Worm (Caenorhabditis elegans): ENCODE results near the gene srh-32.

ce11 chrV:17699659-17700058, 1.4 kb upstream of the srh-32 start, which contains the start of gene Y26G10.6:
- TF ChIP-seq T20F7.1 (GFP tag; optimal IDR thresholded peaks at IDR 0.05) (no peak), ceh-82 (tag; optimal IDR thresholded peaks at IDR 0.05) (no peak), ces-1 (GFP tag; optimal IDR thresholded peaks at IDR 0.05) (no peak), spr-3 (GFP tag; optimal IDR thresholded peaks at IDR 0.05) (no peak), unc-130 (GFP tag; optimal IDR thresholded peaks at IDR 0.05) (no peak), nhr-102 (tag; optimal IDR thresholded peaks at IDR 0.05) (no peak), egl-27 (tag; optimal IDR thresholded peaks at IDR 0.05) (no peak), nhr-41 (GFP tag; IDR thresholded peaks at IDR 0.05) (no peak), set-16 (GFP tag; IDR thresholded peaks at IDR 0.05) (no peak), ZK546.5 (tag; optimal IDR thresholded peaks at IDR 0.05) (no peak), daf-12 (tag; optimal IDR thresholded peaks at IDR 0.05) (no peak)
